Worm (Caenorhabditis elegans) whole organism, L2 larva: ENCODE measurements around the gene D2007.1.

Source experiments
- C34F6.9 ChIP-seq: fragments of 150-350 bp; optimal IDR thresholded peaks from 2 replicates; lab custom pipeline; 2014; ENCODE audit warnings: missing biosample characterization, missing genetic modification characterization
- F13H6.1 ChIP-seq: sonication (generic microtip); optimal IDR thresholded peaks from 2 replicates; lab custom pipeline; 2016; ENCODE audit warnings: missing genetic modification characterization, missing compliant biosample characterization
- R02D3.7 ChIP-seq: fragments of 150-350 bp; optimal IDR thresholded peaks from 2 replicates; lab custom pipeline; 2014; ENCODE audit warnings: missing biosample characterization, missing genetic modification characterization
- Y55F3AM.14 ChIP-seq: fragments of 200-800 bp; sonication (Bioruptor generic); optimal IDR thresholded peaks from 2 replicates; lab custom pipeline; 2018; ENCODE audit warnings: mild to moderate bottlenecking, missing genetic modification characterization, missing compliant biosample characterization
- alr-1 ChIP-seq: fragments of 150-350 bp; optimal IDR thresholded peaks from 2 replicates; lab custom pipeline; 2014; ENCODE audit warnings: missing biosample characterization, missing genetic modification characterization
- ama-1 ChIP-seq: fragments of 150-350 bp; optimal IDR thresholded peaks from 2 replicates; lab custom pipeline; 2018; ENCODE audit warnings: inconsistent platforms
- crh-2 ChIP-seq: sonication (generic microtip); optimal IDR thresholded peaks from 2 replicates; lab custom pipeline; 2017; ENCODE audit warnings: missing biosample characterization, missing genetic modification characterization
- egl-27 ChIP-seq: sonication (generic microtip); optimal IDR thresholded peaks from 3 replicates; lab custom pipeline; 2017; ENCODE audit warnings: missing biosample characterization, missing genetic modification reagents, missing genetic modification characterization
- elt-3 ChIP-seq: sonication (generic microtip); optimal IDR thresholded peaks from 2 replicates; lab custom pipeline; 2017; ENCODE audit warnings: missing biosample characterization, missing genetic modification characterization
- lin-11 ChIP-seq: fragments of 150-350 bp; sonication (generic microtip); optimal IDR thresholded peaks from 2 replicates; lab custom pipeline; 2014; ENCODE audit warnings: missing biosample characterization, missing genetic modification characterization, inconsistent platforms, mixed read lengths
- lin-13 ChIP-seq: fragments of 150-350 bp; optimal IDR thresholded peaks from 2 replicates; lab custom pipeline; 2014; ENCODE audit warnings: missing biosample characterization, missing genetic modification reagents, missing genetic modification characterization
- lsy-2 ChIP-seq, 2 experiments: fragments of 150-350 bp in 1 of 2; sonication (generic microtip) in 1 of 2; optimal IDR thresholded peaks; 2 replicates each; lab custom pipeline; 2014 to 2017; ENCODE audit warnings: missing biosample characterization in 2 of 2, missing genetic modification characterization in 2 of 2
- mab-5 ChIP-seq: fragments of 150-350 bp; optimal IDR thresholded peaks from 2 replicates; lab custom pipeline; 2014; ENCODE audit warnings: missing biosample characterization, missing genetic modification characterization
- mbf-1 ChIP-seq: sonication (generic microtip); optimal IDR thresholded peaks from 2 replicates; lab custom pipeline; 2017; ENCODE audit warnings: missing biosample characterization, missing genetic modification characterization
- mdl-1 ChIP-seq, 2 experiments: fragments of 150-350 bp in 1 of 2; sonication (generic microtip) in 1 of 2; optimal IDR thresholded peaks; 2 replicates each; lab custom pipeline; 2017; ENCODE audit warnings: missing biosample characterization in 2 of 2, missing genetic modification characterization in 2 of 2
- nhr-11 ChIP-seq: fragments of 150-350 bp; optimal IDR thresholded peaks from 2 replicates; lab custom pipeline; 2014; ENCODE audit warnings: missing biosample characterization, missing genetic modification characterization
- nhr-12 ChIP-seq: fragments of 150-350 bp; optimal IDR thresholded peaks from 2 replicates; lab custom pipeline; 2014; ENCODE audit warnings: missing biosample characterization, missing genetic modification characterization
- nhr-129 ChIP-seq: fragments of 150-350 bp; optimal IDR thresholded peaks from 2 replicates; lab custom pipeline; 2014; ENCODE audit warnings: missing biosample characterization, missing genetic modification characterization
- nhr-21 ChIP-seq: fragments of 150-350 bp; optimal IDR thresholded peaks from 2 replicates; lab custom pipeline; 2014; ENCODE audit warnings: missing biosample characterization, missing genetic modification characterization
- nhr-237 ChIP-seq: fragments of 150-350 bp; optimal IDR thresholded peaks from 2 replicates; lab custom pipeline; 2014; ENCODE audit warnings: missing biosample characterization, missing genetic modification characterization
- nhr-25 ChIP-seq: fragments of 150-350 bp; sonication (generic microtip); optimal IDR thresholded peaks from 3 replicates; lab custom pipeline; 2014; ENCODE audit warnings: missing biosample characterization, missing genetic modification characterization
- nhr-6 ChIP-seq: fragments of 150-350 bp; optimal IDR thresholded peaks from 2 replicates; lab custom pipeline; 2014; ENCODE audit warnings: missing biosample characterization, missing genetic modification characterization
- peb-1 ChIP-seq: fragments of 150-350 bp; optimal IDR thresholded peaks from 2 replicates; lab custom pipeline; 2014; ENCODE audit warnings: missing biosample characterization, missing genetic modification characterization
- sem-4 ChIP-seq: fragments of 150-350 bp; optimal IDR thresholded peaks from 2 replicates; lab custom pipeline; 2014; ENCODE audit warnings: missing biosample characterization, missing genetic modification reagents, missing genetic modification characterization
- sma-9 ChIP-seq, 2 experiments: fragments of 150-350 bp in 1 of 2; sonication (generic microtip) in 1 of 2; optimal IDR thresholded peaks; 2 replicates each; lab custom pipeline; 2014 to 2016; ENCODE audit warnings: missing genetic modification characterization in 2 of 2, mild to moderate bottlenecking in 1 of 2, missing biosample characterization in 1 of 2, missing compliant biosample characterization in 1 of 2, missing genetic modification reagents in 1 of 2, moderate library complexity in 1 of 2
- snpc-4 ChIP-seq: fragments of 150-350 bp; optimal IDR thresholded peaks from 2 replicates; lab custom pipeline; 2014; ENCODE audit warnings: missing biosample characterization, missing genetic modification characterization
- unc-39 ChIP-seq: fragments of 150-350 bp; optimal IDR thresholded peaks from 2 replicates; lab custom pipeline; 2014; ENCODE audit warnings: missing biosample characterization, missing genetic modification characterization
- unc-55 ChIP-seq: fragments of 150-350 bp; sonication (generic microtip); optimal IDR thresholded peaks from 3 replicates; lab custom pipeline; 2014; ENCODE audit warnings: missing biosample characterization, missing genetic modification reagents, missing genetic modification characterization
- unc-62 ChIP-seq: fragments of 150-350 bp; optimal IDR thresholded peaks from 2 replicates; lab custom pipeline; 2014; ENCODE audit warnings: missing biosample characterization, missing genetic modification reagents, missing genetic modification characterization
- zag-1 ChIP-seq: fragments of 150-350 bp; optimal IDR thresholded peaks from 2 replicates; lab custom pipeline; 2014; ENCODE audit warnings: missing biosample characterization, missing genetic modification characterization
- ztf-11 ChIP-seq: sonication (generic microtip); optimal IDR thresholded peaks from 2 replicates; lab custom pipeline; 2017; ENCODE audit warnings: missing biosample characterization, missing genetic modification characterization

The D2007.1 gene

DNA sequence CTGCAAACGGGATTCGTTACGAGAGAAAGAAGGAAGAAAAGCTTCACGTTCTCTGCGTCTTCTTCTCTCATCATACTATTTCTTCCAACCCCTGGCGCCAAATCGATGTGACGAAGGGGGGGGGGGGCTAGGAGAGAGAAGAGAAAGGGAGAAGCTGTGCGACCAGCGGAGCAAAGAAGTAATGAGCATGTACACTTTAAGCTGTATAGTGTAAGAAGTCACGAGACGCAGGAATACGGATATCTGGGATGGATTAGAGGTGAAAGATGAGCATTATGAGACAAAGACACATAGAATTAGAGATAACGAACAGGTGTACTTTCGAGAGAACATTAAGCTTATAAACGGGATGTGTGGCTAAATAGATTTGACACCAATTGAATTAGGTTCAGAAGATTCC, 46.5 kb downstream of the D2007.1 start:
- TF ChIP-seq mab-5 (tag; lab: Kevin White, UChicago) (peak; percentile 33), ama-1 (lab: Kevin White, UChicago) (no peak), sem-4 (tag; lab: Kevin White, UChicago) (peak; percentile 41), lin-13 (peak; percentile 23), nhr-25 (tag; lab: Kevin White, UChicago) (no peak), nhr-237 (tag; lab: Kevin White, UChicago) (no peak), C34F6.9 (tag; lab: Kevin White, UChicago) (peak; percentile 74), unc-55 (GFP tag; lab: Kevin White, UChicago) (peak; percentile 83), crh-2 (tag; lab: Kevin White, UChicago) (peak; percentile 49), unc-62 (GFP tag; lab: Kevin White, UChicago) (no peak), lsy-2 (tag; optimal IDR thresholded peaks at IDR 0.05; lab: Kevin White, UChicago) (peak in 1 of 2 experiments; percentile 68), Y55F3AM.14 (GFP tag; lab: Kevin White, UChicago) (peak; percentile 43), mbf-1 (tag; lab: Kevin White, UChicago) (no peak), nhr-11 (no peak), nhr-129 (tag; lab: Kevin White, UChicago) (peak; percentile 46), lin-11 (tag; lab: Kevin White, UChicago) (peak; percentile 30), zag-1 (peak; percentile 56), nhr-21 (tag; lab: Kevin White, UChicago) (no peak), sma-9 (GFP tag; optimal IDR thresholded peaks at IDR 0.05; lab: Kevin White, UChicago) (peak; percentile 41), sma-9 (tag; optimal IDR thresholded peaks at IDR 0.05; lab: Kevin White, UChicago) (no peak), F13H6.1 (peak; percentile 77), nhr-12 (tag; lab: Kevin White, UChicago) (no peak), nhr-6 (no peak), ztf-11 (tag; lab: Kevin White, UChicago) (no peak), unc-39 (no peak), R02D3.7 (no peak), snpc-4 (no peak), alr-1 (no peak)

DNA sequence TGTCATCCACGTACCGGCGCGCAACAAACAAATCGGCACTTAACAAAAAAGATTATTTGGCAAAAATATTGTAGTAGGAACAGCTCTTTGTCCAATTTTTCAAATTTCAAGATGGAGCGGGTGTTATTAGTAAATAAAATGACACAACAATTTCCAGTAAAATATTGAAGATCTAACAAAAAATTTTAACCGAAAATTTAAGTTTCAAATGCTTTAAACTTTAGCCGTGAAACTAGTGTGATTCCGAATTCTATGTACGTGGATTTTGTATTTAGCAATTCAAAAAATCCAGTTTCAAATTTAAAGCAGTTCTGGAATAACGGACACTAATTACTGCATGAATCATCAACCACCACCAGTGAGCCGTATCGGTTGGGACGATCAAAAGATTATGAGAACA, 47.5 kb downstream of the D2007.1 start, which contains the start of gene snb-5:
Gene snb-5 (plus strand): TSS at position 301 of the 400 bp plus-strand sequence.
- TF ChIP-seq nhr-25 (tag; lab: Kevin White, UChicago) (no peak), alr-1 (no peak), sem-4 (tag; lab: Kevin White, UChicago) (no peak), lin-13 (no peak), Y55F3AM.14 (GFP tag; lab: Kevin White, UChicago) (no peak), unc-62 (GFP tag; lab: Kevin White, UChicago) (no peak), peb-1 (tag; lab: Kevin White, UChicago) (no peak), mbf-1 (tag; lab: Kevin White, UChicago) (no peak), lsy-2 (tag; optimal IDR thresholded peaks at IDR 0.05; lab: Kevin White, UChicago) (no peak), mdl-1 (tag; optimal IDR thresholded peaks at IDR 0.05; lab: Kevin White, UChicago) (no peak), R02D3.7 (no peak), unc-55 (GFP tag; lab: Kevin White, UChicago) (no peak), snpc-4 (no peak), egl-27 (tag; lab: Kevin White, UChicago) (no peak), elt-3 (tag; lab: Kevin White, UChicago) (no peak), lin-11 (tag; lab: Kevin White, UChicago) (no peak)
